Worm (Caenorhabditis elegans) whole organism, L2 larva: ENCODE results near the gene wrm-1.
A peak's percentile ranks its signal among the peaks of the same experiment; 100 is the strongest.

ENCODE experiments used
- F13H6.1 ChIP-seq: sonication (generic microtip); optimal IDR thresholded peaks from 2 replicates; lab custom pipeline; 2016; ENCODE audit warnings: missing genetic modification characterization, missing compliant biosample characterization
- R02D3.7 ChIP-seq: fragments of 150-350 bp; optimal IDR thresholded peaks from 2 replicates; lab custom pipeline; 2014; ENCODE audit warnings: missing biosample characterization, missing genetic modification characterization
- alr-1 ChIP-seq: fragments of 150-350 bp; optimal IDR thresholded peaks from 2 replicates; lab custom pipeline; 2014; ENCODE audit warnings: missing biosample characterization, missing genetic modification characterization
- ceh-82 ChIP-seq: fragments of 150-350 bp; optimal IDR thresholded peaks from 2 replicates; lab custom pipeline; 2014; ENCODE audit warnings: missing biosample characterization, missing genetic modification characterization
- fos-1 ChIP-seq: fragments of 150-350 bp; optimal IDR thresholded peaks from 2 replicates; lab custom pipeline; 2014; ENCODE audit warnings: missing biosample characterization, missing genetic modification characterization
- lin-11 ChIP-seq: fragments of 150-350 bp; sonication (generic microtip); optimal IDR thresholded peaks from 2 replicates; lab custom pipeline; 2014; ENCODE audit warnings: missing biosample characterization, missing genetic modification characterization, inconsistent platforms, mixed read lengths
- lin-13 ChIP-seq: fragments of 150-350 bp; optimal IDR thresholded peaks from 2 replicates; lab custom pipeline; 2014; ENCODE audit warnings: missing biosample characterization, missing genetic modification reagents, missing genetic modification characterization
- lsy-2 ChIP-seq, 2 experiments: fragments of 150-350 bp in 1 of 2; sonication (generic microtip) in 1 of 2; optimal IDR thresholded peaks; 2 replicates each; lab custom pipeline; 2014 to 2017; ENCODE audit warnings: missing biosample characterization in 2 of 2, missing genetic modification characterization in 2 of 2
- nhr-10 ChIP-seq: sonication (generic microtip); optimal IDR thresholded peaks from 2 replicates; lab custom pipeline; 2017; ENCODE audit warnings: missing biosample characterization, missing genetic modification characterization
- nhr-237 ChIP-seq: fragments of 150-350 bp; optimal IDR thresholded peaks from 2 replicates; lab custom pipeline; 2014; ENCODE audit warnings: missing biosample characterization, missing genetic modification characterization
- nhr-77 ChIP-seq: fragments of 150-350 bp; optimal IDR thresholded peaks from 2 replicates; lab custom pipeline; 2014; ENCODE audit warnings: missing biosample characterization, missing genetic modification characterization
- unc-55 ChIP-seq: fragments of 150-350 bp; sonication (generic microtip); optimal IDR thresholded peaks from 3 replicates; lab custom pipeline; 2014; ENCODE audit warnings: missing biosample characterization, missing genetic modification reagents, missing genetic modification characterization
- unc-62 ChIP-seq: fragments of 150-350 bp; optimal IDR thresholded peaks from 2 replicates; lab custom pipeline; 2014; ENCODE audit warnings: missing biosample characterization, missing genetic modification reagents, missing genetic modification characterization
- zag-1 ChIP-seq: fragments of 150-350 bp; optimal IDR thresholded peaks from 2 replicates; lab custom pipeline; 2014; ENCODE audit warnings: missing biosample characterization, missing genetic modification characterization

- TF ChIP-seq F13H6.1, result no peak
- no peak for TF ChIP-seq lin-11 (tag; lab: Kevin White, UChicago)
- TF ChIP-seq nhr-10 (tag; lab: Kevin White, UChicago), result no peak
- no peak for TF ChIP-seq nhr-237
- TF ChIP-seq zag-1 (tag; lab: Kevin White, UChicago), result no peak
- no peak for TF ChIP-seq lsy-2 (tag; optimal IDR thresholded peaks at IDR 0.05; lab: Kevin White, UChicago)
- no peak for TF ChIP-seq alr-1 (tag; lab: Kevin White, UChicago)
- TF ChIP-seq unc-55, result peak; percentile 24
- TF ChIP-seq R02D3.7, result no peak
- TF ChIP-seq nhr-77 (tag; lab: Kevin White, UChicago), result no peak
- TF ChIP-seq unc-62 (GFP tag; lab: Kevin White, UChicago), result no peak
- no peak for TF ChIP-seq ceh-82 (tag; lab: Kevin White, UChicago)
- no peak for TF ChIP-seq fos-1 (tag; lab: Kevin White, UChicago)
- TF ChIP-seq lin-13 (GFP tag; lab: Kevin White, UChicago), result no peak
These were observed 11.4 kb upstream of the wrm-1 start, which contains the start of gene rbm-26 for ce11 chrIII:5711242-5711641.
